Fruit fly (Drosophila melanogaster) whole organism, embryonic: ENCODE measurements around the gene Sc2.
A peak's percentile ranks its signal among the peaks of the same experiment; 100 is the strongest.

Experiments used
- Ada2b ChIP-seq: fragments of 200-800 bp; sonication (Bioruptor generic); IDR thresholded peaks from 2 replicates; pipeline ENCODE4 v1.3.6; 2022; ENCODE audit warnings: missing biosample characterization, missing genetic modification characterization
- Atf-2 ChIP-seq: fragments of 200-800 bp; sonication (Bioruptor generic); optimal IDR thresholded peaks from 2 replicates; lab custom pipeline; 2016; ENCODE audit warnings: missing biosample characterization, missing genetic modification characterization
- CG1024 ChIP-seq: fragments of 200-800 bp; sonication (Bioruptor generic); IDR thresholded peaks from 2 replicates; pipeline ENCODE4 v1.3.6; 2022; ENCODE audit warnings: missing biosample characterization, missing genetic modification characterization
- CG10543 ChIP-seq: fragments of 200-800 bp; sonication (Bioruptor generic); optimal IDR thresholded peaks from 3 replicates; lab custom pipeline; 2017; ENCODE audit warnings: missing biosample characterization, mild to moderate bottlenecking, missing genetic modification characterization, moderate library complexity
- CG11504 ChIP-seq: fragments of 200-800 bp; sonication (Bioruptor generic); optimal IDR thresholded peaks from 3 replicates; lab custom pipeline; 2019; ENCODE audit warnings: missing biosample characterization, mild to moderate bottlenecking, missing genetic modification characterization, moderate library complexity
- CG12219 ChIP-seq: fragments of 200-800 bp; sonication (Bioruptor generic); optimal IDR thresholded peaks from 3 replicates; lab custom pipeline; 2018; ENCODE audit warnings: missing biosample characterization, mild to moderate bottlenecking, missing genetic modification characterization
- CG12236 ChIP-seq: fragments of 200-800 bp; sonication (Bioruptor generic); optimal IDR thresholded peaks from 2 replicates; lab custom pipeline; 2016; ENCODE audit warnings: missing biosample characterization, missing genetic modification characterization
- CG1233 ChIP-seq: fragments of 200-800 bp; sonication (Bioruptor generic); optimal IDR thresholded peaks from 4 replicates; lab custom pipeline; 2018; ENCODE audit warnings: missing biosample characterization, mild to moderate bottlenecking, missing genetic modification characterization
- CG12659 ChIP-seq: fragments of 200-800 bp; sonication (Bioruptor generic); optimal IDR thresholded peaks from 3 replicates; lab custom pipeline; 2017; ENCODE audit warnings: mild to moderate bottlenecking, missing biosample characterization, missing genetic modification reagents, missing genetic modification characterization
- CG14441 ChIP-seq: fragments of 200-800 bp; sonication (Bioruptor generic); IDR thresholded peaks from 2 replicates; pipeline ENCODE4 v1.3.6; 2022; ENCODE audit warnings: missing biosample characterization, missing genetic modification characterization
- CG15011 ChIP-seq: fragments of 200-800 bp; sonication (Bioruptor generic); optimal IDR thresholded peaks from 3 replicates; lab custom pipeline; 2018; ENCODE audit warnings: missing biosample characterization, mild to moderate bottlenecking, missing genetic modification characterization
- CG15514 ChIP-seq: fragments of 200-800 bp; sonication (Bioruptor generic); optimal IDR thresholded peaks from 3 replicates; lab custom pipeline; 2017; ENCODE audit warnings: missing biosample characterization, missing genetic modification characterization, mild to moderate bottlenecking, moderate library complexity, missing genetic modification reagents
- CG18599 ChIP-seq: fragments of 200-800 bp; sonication (Bioruptor generic); optimal IDR thresholded peaks from 3 replicates; lab custom pipeline; 2017; ENCODE audit warnings: missing biosample characterization, missing genetic modification characterization, mild to moderate bottlenecking, moderate library complexity, missing genetic modification reagents
- CG2129 ChIP-seq: fragments of 200-800 bp; sonication (Bioruptor generic); IDR thresholded peaks from 2 replicates; pipeline ENCODE4 v1.3.6; 2022; ENCODE audit warnings: missing biosample characterization, missing genetic modification characterization; ENCODE audit not compliant: partially characterized antibody
- CG2199 ChIP-seq: fragments of 200-800 bp; sonication (Bioruptor generic); IDR thresholded peaks from 3 replicates; pipeline ENCODE4 v1.3.6; 2022; ENCODE audit warnings: missing biosample characterization, missing genetic modification characterization
- CG34224 ChIP-seq: fragments of 200-800 bp; sonication (Bioruptor generic); IDR thresholded peaks from 3 replicates; pipeline ENCODE4 v1.3.6; 2022; ENCODE audit warnings: missing biosample characterization, missing genetic modification characterization; ENCODE audit not compliant: partially characterized antibody
- CG4617 ChIP-seq: fragments of 200-800 bp; sonication (Bioruptor generic); optimal IDR thresholded peaks from 3 replicates; lab custom pipeline; 2016; ENCODE audit warnings: missing biosample characterization, missing genetic modification characterization, borderline replicate concordance
- CG6272 ChIP-seq: fragments of 200-800 bp; sonication (Bioruptor generic); IDR thresholded peaks from 2 replicates; pipeline ENCODE4 v1.3.6; 2022; ENCODE audit warnings: missing biosample characterization, missing genetic modification characterization
- CG6654 ChIP-seq: fragments of 200-800 bp; sonication (Bioruptor generic); optimal IDR thresholded peaks from 2 replicates; lab custom pipeline; 2017; ENCODE audit warnings: missing biosample characterization, mild to moderate bottlenecking, missing genetic modification characterization
- CG7372 ChIP-seq: fragments of 200-800 bp; sonication (Bioruptor generic); IDR thresholded peaks from 2 replicates; pipeline ENCODE4 v1.3.6; 2022; ENCODE audit warnings: missing biosample characterization, missing genetic modification characterization
- CG9215 ChIP-seq: fragments of 200-800 bp; sonication (Bioruptor generic); IDR thresholded peaks from 2 replicates; pipeline ENCODE4 v1.3.6; 2022; ENCODE audit warnings: missing biosample characterization, missing genetic modification characterization
- CG9437 ChIP-seq: fragments of 200-800 bp; sonication (Bioruptor generic); optimal IDR thresholded peaks from 2 replicates; lab custom pipeline; 2018; ENCODE audit warnings: missing biosample characterization, mild to moderate bottlenecking, missing genetic modification characterization
- CoRest ChIP-seq: fragments of 200-800 bp; sonication (Bioruptor generic); optimal IDR thresholded peaks from 3 replicates; lab custom pipeline; 2018; ENCODE audit warnings: missing biosample characterization, mild to moderate bottlenecking, missing genetic modification characterization, moderate library complexity
- D19B ChIP-seq: fragments of 200-800 bp; sonication (Bioruptor generic); optimal IDR thresholded peaks from 2 replicates; lab custom pipeline; 2017; ENCODE audit warnings: missing biosample characterization, mild to moderate bottlenecking, missing genetic modification characterization
- Deaf1 ChIP-seq: fragments of 200-800 bp; optimal IDR thresholded peaks from 3 replicates; lab custom pipeline; 2019; ENCODE audit warnings: missing biosample characterization, mild to moderate bottlenecking, missing genetic modification characterization, moderate library complexity
- Lim3 ChIP-seq: fragments of 200-800 bp; sonication (Bioruptor generic); IDR thresholded peaks from 2 replicates; pipeline ENCODE4 v1.3.6; 2022; ENCODE audit warnings: missing biosample characterization, missing genetic modification characterization
- Sox102F ChIP-seq: fragments of 200-800 bp; sonication (Bioruptor generic); optimal IDR thresholded peaks from 2 replicates; lab custom pipeline; 2018; ENCODE audit warnings: missing biosample characterization, mild to moderate bottlenecking, missing genetic modification characterization, moderate library complexity
- Sry-β ChIP-seq: fragments of 200-800 bp; sonication (Bioruptor generic); optimal IDR thresholded peaks from 2 replicates; lab custom pipeline; 2018; ENCODE audit warnings: missing biosample characterization, mild to moderate bottlenecking, missing genetic modification characterization, moderate library complexity
- Tbp ChIP-seq: fragments of >200 bp; optimal IDR thresholded peaks from 2 replicates; lab custom pipeline; 2018; ENCODE audit warnings: missing biosample characterization, missing genetic modification characterization
- Usf ChIP-seq: fragments of 200-800 bp; sonication (Bioruptor generic); optimal IDR thresholded peaks from 2 replicates; lab custom pipeline; 2017; ENCODE audit warnings: missing genotype, missing biosample characterization, missing genetic modification characterization
- ash1 ChIP-seq: fragments of 200-800 bp; sonication (Bioruptor generic); optimal IDR thresholded peaks from 2 replicates; lab custom pipeline; 2018; ENCODE audit warnings: missing biosample characterization, mild to moderate bottlenecking, missing genetic modification characterization
- ci ChIP-seq: fragments of 200-800 bp; sonication (Bioruptor generic); IDR thresholded peaks from 3 replicates; pipeline ENCODE4 v1.3.6; 2022; ENCODE audit warnings: missing biosample characterization, missing genetic modification characterization
- disco-r ChIP-seq: fragments of 200-800 bp; sonication (Bioruptor generic); optimal IDR thresholded peaks from 2 replicates; lab custom pipeline; 2016; ENCODE audit warnings: missing biosample characterization, missing genetic modification characterization
- ewg ChIP-seq: fragments of 200-800 bp; sonication (Bioruptor generic); optimal IDR thresholded peaks from 3 replicates; lab custom pipeline; 2017; ENCODE audit warnings: mild to moderate bottlenecking, missing biosample characterization, missing genetic modification reagents, missing genetic modification characterization
- exex ChIP-seq: fragments of 200-800 bp; sonication (Bioruptor generic); optimal IDR thresholded peaks from 4 replicates; lab custom pipeline; 2018; ENCODE audit warnings: missing biosample characterization, mild to moderate bottlenecking, missing genetic modification characterization, moderate library complexity
- eyg ChIP-seq: fragments of 200-800 bp; sonication (Bioruptor generic); optimal IDR thresholded peaks from 3 replicates; lab custom pipeline; 2016; ENCODE audit warnings: missing biosample characterization, missing genetic modification characterization
- gcm2 ChIP-seq: fragments of 200-800 bp; sonication (Bioruptor generic); optimal IDR thresholded peaks from 2 replicates; lab custom pipeline; 2016; ENCODE audit warnings: missing biosample characterization, missing genetic modification characterization
- gem ChIP-seq: fragments of 200-800 bp; sonication (Bioruptor generic); optimal IDR thresholded peaks from 2 replicates; lab custom pipeline; 2019; ENCODE audit warnings: missing biosample characterization, mild to moderate bottlenecking, missing genetic modification characterization, moderate library complexity
- grn ChIP-seq: fragments of 200-800 bp; sonication (Bioruptor generic); optimal IDR thresholded peaks from 3 replicates; lab custom pipeline; 2017; ENCODE audit warnings: missing biosample characterization, missing genetic modification characterization
- hth ChIP-seq: fragments of >200 bp; optimal IDR thresholded peaks from 2 replicates; lab custom pipeline; 2017; ENCODE audit warnings: inconsistent platforms
- jumu ChIP-seq: fragments of 200-800 bp; sonication (Bioruptor generic); optimal IDR thresholded peaks from 3 replicates; lab custom pipeline; 2016; ENCODE audit warnings: missing biosample characterization, missing genetic modification characterization
- luna ChIP-seq: fragments of 200-800 bp; sonication (Bioruptor generic); optimal IDR thresholded peaks from 2 replicates; lab custom pipeline; 2016; ENCODE audit warnings: missing biosample characterization, missing genetic modification characterization
- mld ChIP-seq: fragments of 200-800 bp; sonication (Bioruptor generic); IDR thresholded peaks from 3 replicates; pipeline ENCODE4 v1.3.6; 2022; ENCODE audit warnings: missing biosample characterization, missing genetic modification characterization; ENCODE audit not compliant: partially characterized antibody
- phol ChIP-seq: fragments of 200-800 bp; sonication (Bioruptor generic); optimal IDR thresholded peaks from 3 replicates; lab custom pipeline; 2018; ENCODE audit warnings: missing biosample characterization, mild to moderate bottlenecking, missing genetic modification characterization, moderate library complexity
- ro ChIP-seq: fragments of 200-800 bp; sonication (Bioruptor generic); IDR thresholded peaks from 2 replicates; pipeline ENCODE4 v1.3.6; 2022; ENCODE audit warnings: missing biosample characterization, missing genetic modification characterization
- shn ChIP-seq: fragments of 200-800 bp; sonication (Bioruptor generic); optimal IDR thresholded peaks from 3 replicates; lab custom pipeline; 2016; ENCODE audit warnings: missing biosample characterization, missing genetic modification characterization
- tio ChIP-seq: fragments of 200-800 bp; sonication (Bioruptor generic); optimal IDR thresholded peaks from 2 replicates; lab custom pipeline; 2017; ENCODE audit warnings: missing biosample characterization, missing genetic modification characterization, inconsistent platforms
- tll ChIP-seq, 2 experiments: fragments of 200-800 bp in 1 of 2; fragments of >200 bp in 1 of 2; sonication (Bioruptor generic) in 1 of 2; optimal IDR thresholded peaks; 2 replicates each; lab custom pipeline; 2017 to 2019; ENCODE audit warnings: missing biosample characterization in 2 of 2, missing genetic modification characterization in 2 of 2, mild to moderate bottlenecking in 1 of 2, moderate library complexity in 1 of 2
- vnd ChIP-seq: fragments of 200-800 bp; sonication (Bioruptor generic); IDR thresholded peaks from 3 replicates; pipeline ENCODE4 v1.3.6; 2022; ENCODE audit warnings: missing biosample characterization, missing genetic modification characterization; ENCODE audit not compliant: partially characterized antibody

The Sc2 gene

DNA sequence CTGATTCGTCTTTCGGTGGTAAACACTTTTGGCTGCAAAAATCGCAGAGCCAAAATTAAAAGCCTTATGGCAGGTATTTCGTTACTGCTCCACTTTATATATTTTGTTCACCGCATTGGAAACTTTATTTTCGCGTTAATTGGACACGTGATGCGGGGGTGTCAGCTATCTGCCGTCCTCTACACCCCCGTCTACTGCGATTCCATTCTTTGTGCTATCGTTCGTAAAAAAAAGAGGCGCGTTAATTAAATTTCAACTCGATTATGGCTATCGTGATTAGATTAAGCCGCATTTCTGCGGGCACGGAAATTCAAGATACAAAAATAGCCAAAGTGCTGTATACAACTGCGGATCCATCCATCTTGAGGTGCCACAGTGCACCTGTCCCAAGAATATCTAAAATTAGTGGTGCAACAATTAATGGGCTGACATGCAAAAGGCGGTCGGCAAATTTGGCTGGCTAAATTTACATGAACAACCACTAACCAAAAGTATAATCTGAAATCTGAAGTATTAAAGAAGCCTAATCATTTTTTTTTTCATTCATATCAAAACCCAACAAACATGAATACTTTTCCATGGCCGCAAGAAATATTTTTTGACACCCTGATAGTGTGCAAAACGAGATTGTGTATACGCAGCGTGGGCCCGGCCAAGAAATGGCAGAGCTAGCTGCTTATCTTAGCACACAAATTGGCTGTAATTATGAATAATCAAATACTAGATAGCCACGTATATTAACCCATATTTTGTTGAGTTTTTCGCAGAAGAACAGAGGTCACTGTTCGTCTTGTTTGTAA lies 26.9 kb downstream of the Sc2 start (continued):
- TF ChIP-seq mld (GFP tag; lab: Robert Waterston, UW), result no peak
- TF ChIP-seq CG1024 (GFP tag; lab: Robert Waterston, UW), result no peak
- peak; percentile 85 for TF ChIP-seq grn
- no peak for TF ChIP-seq disco-r (GFP tag; lab: Kevin White, UChicago)
- no peak; the same call in 1 of the 2 replicates for TF ChIP-seq CG14441
- no peak for TF ChIP-seq phol (tag; lab: Kevin White, UChicago)
- no peak for TF ChIP-seq Deaf1 (tag; lab: Kevin White, UChicago)
- no peak for TF ChIP-seq Ada2b (GFP tag; lab: Robert Waterston, UW)
- no peak for TF ChIP-seq CG15514 (GFP tag; lab: Kevin White, UChicago)
- no peak for TF ChIP-seq Usf (GFP tag; lab: Kevin White, UChicago)
- no peak for TF ChIP-seq CG11504 (tag; lab: Kevin White, UChicago)
- peak; percentile 22 for TF ChIP-seq CG18599 (GFP tag; lab: Kevin White, UChicago)
- no peak for TF ChIP-seq luna (GFP tag; lab: Kevin White, UChicago)
- no peak for TF ChIP-seq eyg (GFP tag; lab: Kevin White, UChicago)
- TF ChIP-seq Tbp (GFP tag; lab: Kevin White, UChicago), result no peak
- peak; percentile 40; the same call in 1 of the 2 replicates for TF ChIP-seq Lim3 (GFP tag; lab: Robert Waterston, UW)
- TF ChIP-seq CoRest (tag; lab: Kevin White, UChicago), result no peak
- TF ChIP-seq vnd (GFP tag; lab: Robert Waterston, UW), result no peak
- no peak for TF ChIP-seq Sry-β (GFP tag; lab: Kevin White, UChicago)
- TF ChIP-seq Atf-2 (GFP tag; lab: Kevin White, UChicago), result no peak
- TF ChIP-seq gcm2, result no peak
- TF ChIP-seq exex, result peak; percentile 98
- no peak for TF ChIP-seq ewg (GFP tag; lab: Kevin White, UChicago)
- TF ChIP-seq CG2129 (GFP tag; lab: Robert Waterston, UW), result no peak
- TF ChIP-seq CG4617 (GFP tag; lab: Kevin White, UChicago), result no peak
- peak; percentile 10 for TF ChIP-seq CG10543 (GFP tag; lab: Kevin White, UChicago)
- TF ChIP-seq D19B (GFP tag; lab: Kevin White, UChicago), result peak; percentile 19
- TF ChIP-seq CG9215 (GFP tag; lab: Robert Waterston, UW), result no peak

DNA sequence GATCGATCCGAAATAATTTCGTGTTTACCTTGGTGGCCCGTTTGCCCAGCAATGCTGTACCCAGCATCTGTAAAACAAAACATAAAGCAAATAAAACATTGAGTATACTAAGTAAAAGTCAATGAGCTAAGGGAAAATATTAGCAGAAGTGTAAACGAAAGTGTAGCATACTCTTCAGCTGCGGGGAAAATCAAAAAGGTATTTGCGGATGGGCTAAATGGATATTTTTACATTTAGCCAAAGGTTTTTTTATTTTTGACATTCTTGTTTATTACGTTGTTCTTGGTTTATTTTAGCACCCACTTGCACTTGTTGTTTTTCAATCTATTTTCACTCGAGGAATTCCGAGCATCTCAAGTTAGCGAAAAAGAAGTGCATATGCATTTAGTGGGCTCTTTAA lies 27.6 kb downstream of the Sc2 start:
- no peak for TF ChIP-seq CG1233 (GFP tag; lab: Kevin White, UChicago)
- no peak for TF ChIP-seq tll (GFP tag; optimal IDR thresholded peaks at IDR 0.05; lab: Kevin White, UChicago)
- TF ChIP-seq CG12236 (GFP tag; lab: Kevin White, UChicago), result no peak
- no peak for TF ChIP-seq CG12219 (GFP tag; lab: Kevin White, UChicago)
- peak; percentile 15 for TF ChIP-seq CG9437 (GFP tag; lab: Kevin White, UChicago)
- TF ChIP-seq CG15011 (GFP tag; lab: Kevin White, UChicago), result no peak
- TF ChIP-seq CG7372, result no peak
- no peak for TF ChIP-seq shn (GFP tag; lab: Kevin White, UChicago)
- no peak for TF ChIP-seq CG6272
- peak; percentile 37 for TF ChIP-seq tio
- 0 out of 3 replicates have a peak, but pooled peaks have one; percentile 43 for TF ChIP-seq ci (GFP tag; lab: Robert Waterston, UW)
- no peak for TF ChIP-seq CG6654 (GFP tag; lab: Kevin White, UChicago)
- TF ChIP-seq jumu, result no peak
- peak; percentile 26 for TF ChIP-seq CG12659 (GFP tag; lab: Kevin White, UChicago)
- TF ChIP-seq ash1 (GFP tag; lab: Kevin White, UChicago), result no peak
- no peak for TF ChIP-seq gem (tag; lab: Kevin White, UChicago)
- TF ChIP-seq Sox102F (GFP tag; lab: Kevin White, UChicago), result no peak
- TF ChIP-seq hth (lab: Kevin White, UChicago), result no peak
- TF ChIP-seq ro (GFP tag; lab: Robert Waterston, UW), result no peak
- no peak for TF ChIP-seq CG34224 (GFP tag; lab: Robert Waterston, UW)
- no peak for TF ChIP-seq Tbp (GFP tag; lab: Kevin White, UChicago)
- peak; percentile 79; the same call in 1 of the 3 replicates for TF ChIP-seq CG2199 (GFP tag; lab: Robert Waterston, UW)
